Worm (Caenorhabditis elegans): ENCODE results near the gene pac-1.

pac-1 gene

DNA sequence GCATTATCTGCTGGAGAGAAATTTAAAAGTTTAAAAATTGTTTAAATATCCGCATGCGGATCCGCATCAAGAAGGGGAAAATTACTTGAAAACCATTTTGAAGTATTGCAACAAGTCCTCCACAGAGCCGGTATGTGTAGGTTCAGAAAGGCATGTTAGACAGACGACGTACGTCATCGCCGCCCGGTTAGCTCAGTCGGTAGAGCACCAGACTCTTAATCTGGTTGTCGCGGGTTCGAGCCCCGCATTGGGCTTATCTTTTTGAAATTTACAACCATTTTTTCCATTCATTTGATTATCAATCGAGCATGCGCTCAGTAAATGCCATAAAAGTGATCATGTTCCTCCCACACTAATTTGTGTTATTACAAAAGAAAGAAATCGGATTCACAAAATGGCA is 21.5 kb upstream of the pac-1 start:
- peak in 1 of 2 experiments; percentile 65; a peak in 1 of 4 replicates for TF ChIP-seq madf-5 (GFP tag; IDR thresholded peaks at IDR 0.05)
- TF ChIP-seq daf-12 (tag; optimal IDR thresholded peaks at IDR 0.05) = no peak
- no peak for TF ChIP-seq nhr-6 (tag; optimal IDR thresholded peaks at IDR 0.05)
- no peak for TF ChIP-seq unc-130 (GFP tag; optimal IDR thresholded peaks at IDR 0.05)
- no peak for TF ChIP-seq nhr-77 (tag; optimal IDR thresholded peaks at IDR 0.05)
- TF ChIP-seq nhr-10 (tag; optimal IDR thresholded peaks at IDR 0.05) = no peak
- peak; percentile 60; the same call in 1 of the 2 replicates for TF ChIP-seq Y48G9A.11 (GFP tag; IDR thresholded peaks at IDR 0.05)
- TF ChIP-seq nhr-237 (tag; optimal IDR thresholded peaks at IDR 0.05) = no peak
- TF ChIP-seq saeg-2 (GFP tag; IDR thresholded peaks at IDR 0.05) = no peak
- TF ChIP-seq lin-15B (tag; optimal IDR thresholded peaks at IDR 0.05) = no peak
- no peak for TF ChIP-seq tag-97 (GFP tag; IDR thresholded peaks at IDR 0.05)
- 0 out of 2 replicates have a peak, but pooled peaks have one; percentile 32 for TF ChIP-seq vab-7 (GFP tag; IDR thresholded peaks at IDR 0.05)
- TF ChIP-seq snpc-4 (tag; optimal IDR thresholded peaks at IDR 0.05) = no peak
- TF ChIP-seq arid-1 (GFP tag; conservative IDR thresholded peaks at IDR 0.05) = 0 out of 2 replicates have a peak, but pooled peaks have one; percentile 32
- TF ChIP-seq nhr-111 (GFP tag; optimal IDR thresholded peaks at IDR 0.05) = no peak
- no peak for TF ChIP-seq lin-29 (GFP tag; IDR thresholded peaks at IDR 0.05)
- no peak for TF ChIP-seq spr-1 (tag; optimal IDR thresholded peaks at IDR 0.05)
- no peak for TF ChIP-seq lin-13 (GFP tag; optimal IDR thresholded peaks at IDR 0.05)
- TF ChIP-seq aha-1 (tag) = no peak
- TF ChIP-seq mxl-2 (GFP tag; conservative IDR thresholded peaks at IDR 0.05) = no peak
- TF ChIP-seq php-3 (GFP tag; IDR thresholded peaks at IDR 0.05) = no peak
- no peak for TF ChIP-seq pqm-1 (tag; optimal IDR thresholded peaks at IDR 0.05)
- TF ChIP-seq pha-4 (GFP tag; IDR thresholded peaks at IDR 0.05) = no peak
- TF ChIP-seq pha-4 (tag; optimal IDR thresholded peaks at IDR 0.05) = no peak
- no peak for TF ChIP-seq attf-4 (tag; optimal IDR thresholded peaks at IDR 0.05)
- TF ChIP-seq F44E2.7 (GFP tag; IDR thresholded peaks at IDR 0.05) = 0 out of 2 replicates have a peak, but pooled peaks have one; percentile 53
- TF ChIP-seq nhr-25 (tag; optimal IDR thresholded peaks at IDR 0.05; ENCODE audit: borderline replicate concordance, insufficient read depth) = no peak
- TF ChIP-seq lsy-2 (tag; optimal IDR thresholded peaks at IDR 0.05) = no peak
- no peak for TF ChIP-seq nhr-42 (GFP tag; IDR thresholded peaks at IDR 0.05)
- TF ChIP-seq duxl-1 (tag; optimal IDR thresholded peaks at IDR 0.05; ENCODE audit: poor library complexity) = no peak
- no peak for TF ChIP-seq mep-1 (tag; optimal IDR thresholded peaks at IDR 0.05)
- no peak for TF ChIP-seq zip-2 (tag; optimal IDR thresholded peaks at IDR 0.05)
- 0 out of 2 replicates have a peak, but pooled peaks have one; percentile 43 for TF ChIP-seq daf-8 (GFP tag; IDR thresholded peaks at IDR 0.05)
- TF ChIP-seq F26F4.8 (GFP tag; conservative IDR thresholded peaks at IDR 0.05) = peak; percentile 69; the same call in 1 of the 2 replicates
- TF ChIP-seq mdl-1 (tag; optimal IDR thresholded peaks at IDR 0.05) = no peak
- peak; percentile 75 for TF ChIP-seq dmd-8 (GFP tag; IDR thresholded peaks at IDR 0.05)
- TF ChIP-seq lin-1 (GFP tag; IDR thresholded peaks at IDR 0.05) = no peak
- no peak for TF ChIP-seq zfp-3 (GFP tag; conservative IDR thresholded peaks at IDR 0.05)
- TF ChIP-seq nhr-102 (tag; optimal IDR thresholded peaks at IDR 0.05) = no peak
- TF ChIP-seq dmd-9 (GFP tag; IDR thresholded peaks at IDR 0.05) = no peak
- TF ChIP-seq Y105C5A.15 (GFP tag; IDR thresholded peaks at IDR 0.05) = no peak
- TF ChIP-seq lin-38 (GFP tag; IDR thresholded peaks at IDR 0.05) = no peak
- peak; percentile 73; the same call in 1 of the 2 replicates for TF ChIP-seq lim-7 (GFP tag; IDR thresholded peaks at IDR 0.05)
- no peak for TF ChIP-seq ceh-32 (tag; optimal IDR thresholded peaks at IDR 0.05; ENCODE audit: poor library complexity)
- TF ChIP-seq mdt-29 (GFP tag; IDR thresholded peaks at IDR 0.05) = no peak
- no peak for TF ChIP-seq T26A8.4 (GFP tag; IDR thresholded peaks at IDR 0.05)
- TF ChIP-seq spr-3 (GFP tag; optimal IDR thresholded peaks at IDR 0.05) = no peak
- no peak for TF ChIP-seq fos-1 (tag; optimal IDR thresholded peaks at IDR 0.05)
- TF ChIP-seq sdz-12 (GFP tag; optimal IDR thresholded peaks at IDR 0.05) = no peak
- no peak for TF ChIP-seq ama-1 (optimal IDR thresholded peaks at IDR 0.05)
- TF ChIP-seq snpc-1.2 (GFP tag; IDR thresholded peaks at IDR 0.05) = peak; percentile 72
- no peak for TF ChIP-seq unc-62 (GFP tag; optimal IDR thresholded peaks at IDR 0.05 in 1 of 2)
- TF ChIP-seq unc-62 (tag; optimal IDR thresholded peaks at IDR 0.05) = no peak

All from whole organism, L4 larva.